Fruit fly (Drosophila melanogaster) whole organism, embryonic: ENCODE data around the gene CG17855.

Experiments
- Antp ChIP-seq: fragments of 200-800 bp; sonication (Bioruptor generic); optimal IDR thresholded peaks from 3 replicates; lab custom pipeline; 2016; ENCODE audit warnings: missing biosample characterization, missing genetic modification characterization
- Atf6 ChIP-seq: fragments of 200-800 bp; sonication (Bioruptor generic); IDR thresholded peaks from 2 replicates; pipeline ENCODE4 v1.3.6; 2022; ENCODE audit warnings: missing biosample characterization, missing genetic modification characterization
- CG10267 ChIP-seq: fragments of 200-800 bp; sonication (Bioruptor generic); optimal IDR thresholded peaks from 2 replicates; lab custom pipeline; 2018; ENCODE audit warnings: missing biosample characterization, mild to moderate bottlenecking, missing genetic modification characterization, moderate library complexity
- CG12391 ChIP-seq: fragments of 200-800 bp; sonication (Bioruptor generic); optimal IDR thresholded peaks from 3 replicates; lab custom pipeline; 2018; ENCODE audit warnings: missing biosample characterization, mild to moderate bottlenecking, missing genetic modification characterization, moderate library complexity
- CG13775 ChIP-seq: fragments of 200-800 bp; sonication (Bioruptor generic); optimal IDR thresholded peaks from 3 replicates; lab custom pipeline; 2017; ENCODE audit warnings: missing biosample characterization, mild to moderate bottlenecking, missing genetic modification characterization
- CG14014 ChIP-seq: fragments of 200-800 bp; sonication (Bioruptor generic); IDR thresholded peaks from 2 replicates; pipeline ENCODE4 v1.3.6; 2022; ENCODE audit warnings: missing biosample characterization, missing genetic modification characterization
- CG17186 ChIP-seq: fragments of 200-800 bp; sonication (Bioruptor generic); optimal IDR thresholded peaks from 3 replicates; lab custom pipeline; 2017; ENCODE audit warnings: missing biosample characterization, missing genetic modification reagents, missing genetic modification characterization
- CG17359 ChIP-seq: fragments of 200-800 bp; sonication (Bioruptor generic); optimal IDR thresholded peaks from 3 replicates; lab custom pipeline; 2018; ENCODE audit warnings: missing biosample characterization, mild to moderate bottlenecking, missing genetic modification characterization, moderate library complexity
- CG17568 ChIP-seq: fragments of 200-800 bp; sonication (Bioruptor generic); optimal IDR thresholded peaks from 2 replicates; lab custom pipeline; 2018; ENCODE audit warnings: missing biosample characterization, mild to moderate bottlenecking, missing genetic modification characterization, moderate library complexity
- CG2199 ChIP-seq: fragments of 200-800 bp; sonication (Bioruptor generic); IDR thresholded peaks from 3 replicates; pipeline ENCODE4 v1.3.6; 2022; ENCODE audit warnings: missing biosample characterization, missing genetic modification characterization
- CG32767 ChIP-seq: fragments of 200-800 bp; sonication (Bioruptor generic); IDR thresholded peaks from 2 replicates; pipeline ENCODE4 v1.3.6; 2022; ENCODE audit warnings: missing biosample characterization, missing genetic modification characterization
- CG33557 ChIP-seq: fragments of 200-800 bp; sonication (Bioruptor generic); optimal IDR thresholded peaks from 2 replicates; lab custom pipeline; 2019; ENCODE audit warnings: missing biosample characterization, mild to moderate bottlenecking, missing genetic modification characterization, moderate library complexity
- CG42726 ChIP-seq: fragments of 200-800 bp; sonication (Bioruptor generic); IDR thresholded peaks from 2 replicates; pipeline ENCODE4 v1.3.6; 2022; ENCODE audit warnings: missing biosample characterization, missing genetic modification characterization; ENCODE audit not compliant: partially characterized antibody
- CG43689 ChIP-seq: fragments of 200-800 bp; sonication (Bioruptor generic); IDR thresholded peaks from 2 replicates; pipeline ENCODE4 v1.3.6; 2022; ENCODE audit warnings: missing biosample characterization, missing genetic modification characterization
- CG8281 ChIP-seq: fragments of 200-800 bp; sonication (Bioruptor generic); optimal IDR thresholded peaks from 2 replicates; lab custom pipeline; 2018; ENCODE audit warnings: missing biosample characterization, mild to moderate bottlenecking, missing genetic modification characterization, moderate library complexity
- CG8388 ChIP-seq: fragments of 200-800 bp; sonication (Bioruptor generic); optimal IDR thresholded peaks from 2 replicates; lab custom pipeline; 2019; ENCODE audit warnings: missing biosample characterization, mild to moderate bottlenecking, missing genetic modification characterization, moderate library complexity
- CG8765 ChIP-seq: fragments of 200-800 bp; sonication (Bioruptor generic); IDR thresholded peaks from 2 replicates; pipeline ENCODE4 v1.3.6; 2022; ENCODE audit warnings: missing biosample characterization, missing genetic modification characterization
- CG8924 ChIP-seq: fragments of 200-800 bp; optimal IDR thresholded peaks from 3 replicates; lab custom pipeline; 2019; ENCODE audit warnings: missing biosample characterization, mild to moderate bottlenecking, missing genetic modification characterization, moderate library complexity
- CG9727 ChIP-seq: fragments of 200-800 bp; sonication (Bioruptor generic); optimal IDR thresholded peaks from 3 replicates; lab custom pipeline; 2017; ENCODE audit warnings: missing biosample characterization, mild to moderate bottlenecking, missing genetic modification characterization
- CG9932 ChIP-seq: fragments of 200-800 bp; sonication (Bioruptor generic); IDR thresholded peaks from 2 replicates; pipeline ENCODE4 v1.3.6; 2022; ENCODE audit warnings: missing biosample characterization, missing genetic modification characterization
- Dp ChIP-seq: fragments of 200-800 bp; sonication (Bioruptor generic); optimal IDR thresholded peaks from 2 replicates; lab custom pipeline; 2018; ENCODE audit warnings: missing biosample characterization, mild to moderate bottlenecking, missing genetic modification characterization, moderate library complexity
- E2f2 ChIP-seq: fragments of 200-800 bp; sonication (Bioruptor generic); IDR thresholded peaks from 2 replicates; pipeline ENCODE4 v1.3.6; 2022; ENCODE audit warnings: missing biosample characterization, missing genetic modification characterization
- Ets97D ChIP-seq: fragments of 200-800 bp; sonication (Bioruptor generic); optimal IDR thresholded peaks from 3 replicates; lab custom pipeline; 2016; ENCODE audit warnings: missing biosample characterization, missing genetic modification characterization
- Fer1 ChIP-seq: fragments of 200-800 bp; sonication (Bioruptor generic); optimal IDR thresholded peaks from 2 replicates; lab custom pipeline; 2017; ENCODE audit warnings: missing biosample characterization, mild to moderate bottlenecking, missing genetic modification characterization
- HmgD ChIP-seq: fragments of 200-800 bp; sonication (Bioruptor generic); optimal IDR thresholded peaks from 3 replicates; lab custom pipeline; 2016; ENCODE audit warnings: missing biosample characterization, missing genetic modification characterization
- Hr51 ChIP-seq, 2 experiments: fragments of 200-800 bp; sonication (Bioruptor generic); optimal IDR thresholded peaks; 2 replicates in 1 of 2; 3 replicates in 1 of 2; lab custom pipeline; 2016 to 2018; ENCODE audit warnings: missing biosample characterization in 2 of 2, missing genetic modification characterization in 2 of 2, mild to moderate bottlenecking in 1 of 2, moderate library complexity in 1 of 2
- Oli ChIP-seq: fragments of 200-800 bp; sonication (Bioruptor generic); optimal IDR thresholded peaks from 2 replicates; lab custom pipeline; 2018; ENCODE audit warnings: missing biosample characterization, mild to moderate bottlenecking, missing genetic modification characterization, moderate library complexity
- Ptx1 ChIP-seq: fragments of 200-800 bp; sonication (Bioruptor generic); IDR thresholded peaks from 2 replicates; pipeline ENCODE4 v1.3.6; 2022; ENCODE audit warnings: missing biosample characterization, missing genetic modification characterization
- Rfx ChIP-seq: fragments of 200-800 bp; sonication (Bioruptor generic); IDR thresholded peaks from 2 replicates; pipeline ENCODE4 v1.3.6; 2022; ENCODE audit warnings: missing biosample characterization, missing genetic modification characterization
- Sox100B ChIP-seq: fragments of 200-800 bp; sonication (Bioruptor generic); optimal IDR thresholded peaks from 3 replicates; lab custom pipeline; 2018; ENCODE audit warnings: missing biosample characterization, mild to moderate bottlenecking, missing genetic modification characterization
- Sry-δ ChIP-seq: fragments of 200-800 bp; sonication (Bioruptor generic); optimal IDR thresholded peaks from 2 replicates; lab custom pipeline; 2016; ENCODE audit warnings: missing biosample characterization, missing genetic modification characterization
- bsh ChIP-seq, 2 experiments: fragments of 200-800 bp; sonication (Bioruptor generic); optimal IDR thresholded peaks; 2 replicates each; lab custom pipeline; 2017 to 2018; ENCODE audit warnings: mild to moderate bottlenecking in 2 of 2, missing biosample characterization in 2 of 2, missing genetic modification characterization in 2 of 2, moderate library complexity in 1 of 2
- cato ChIP-seq: fragments of 200-800 bp; sonication (Bioruptor generic); optimal IDR thresholded peaks from 2 replicates; lab custom pipeline; 2016; ENCODE audit warnings: missing biosample characterization, missing genetic modification characterization, borderline replicate concordance
- chinmo ChIP-seq: fragments of 200-800 bp; sonication (Bioruptor generic); IDR thresholded peaks from 4 replicates; pipeline ENCODE4 v1.3.6; 2022; ENCODE audit warnings: missing biosample characterization, missing genetic modification characterization; ENCODE audit not compliant: partially characterized antibody
- chm ChIP-seq: fragments of 200-800 bp; sonication (Bioruptor generic); IDR thresholded peaks from 2 replicates; pipeline ENCODE4 v1.3.6; 2022; ENCODE audit warnings: missing biosample characterization, missing genetic modification characterization
- croc ChIP-seq: fragments of 200-800 bp; sonication (Bioruptor generic); conservative IDR thresholded peaks from 3 replicates; pipeline ENCODE4 v1.3.6; 2022; ENCODE audit warnings: missing biosample characterization, missing genetic modification characterization
- da ChIP-seq: fragments of 200-800 bp; sonication (Bioruptor generic); optimal IDR thresholded peaks from 2 replicates; lab custom pipeline; 2016; ENCODE audit warnings: missing biosample characterization, missing genetic modification characterization
- dpn ChIP-seq, 2 experiments: fragments of 200-800 bp; sonication (Bioruptor generic); optimal IDR thresholded peaks; 3 replicates each; lab custom pipeline; 2016; ENCODE audit warnings: missing biosample characterization in 2 of 2, missing genetic modification characterization in 2 of 2
- esg ChIP-seq: fragments of 200-800 bp; sonication (Bioruptor generic); conservative IDR thresholded peaks from 2 replicates; pipeline ENCODE4 v1.3.6; 2022; ENCODE audit warnings: missing biosample characterization, missing genetic modification characterization
- fd64A ChIP-seq: fragments of 200-800 bp; sonication (Bioruptor generic); optimal IDR thresholded peaks from 3 replicates; lab custom pipeline; 2018; ENCODE audit warnings: missing biosample characterization, mild to moderate bottlenecking, missing genetic modification characterization
- fu2 ChIP-seq: fragments of 200-800 bp; sonication (Bioruptor generic); optimal IDR thresholded peaks from 2 replicates; lab custom pipeline; 2016; ENCODE audit warnings: missing biosample characterization, missing genetic modification characterization
- gsb-n ChIP-seq: fragments of 200-800 bp; sonication (Bioruptor generic); optimal IDR thresholded peaks from 3 replicates; lab custom pipeline; 2018; ENCODE audit warnings: missing biosample characterization, mild to moderate bottlenecking, missing genetic modification characterization
- kni ChIP-seq: fragments of 200-800 bp; sonication (Bioruptor generic); optimal IDR thresholded peaks from 3 replicates; lab custom pipeline; 2017; ENCODE audit warnings: mild to moderate bottlenecking, missing biosample characterization, missing genetic modification reagents, missing genetic modification characterization
- maf-S ChIP-seq: fragments of 200-800 bp; sonication (Bioruptor generic); optimal IDR thresholded peaks from 2 replicates; lab custom pipeline; 2016; ENCODE audit warnings: missing biosample characterization, missing genetic modification characterization
- pan ChIP-seq, 4 experiments: fragments of >200 bp in 3 of 4; fragments of 200-800 bp in 1 of 4; sonication (Bioruptor generic) in 1 of 4; optimal IDR thresholded peaks in 3 of 4; IDR thresholded peaks in 1 of 4; 2 replicates each; pipeline versions ENCODE4 v1.3.6 to Lab custom; 2017 to 2022; ENCODE audit warnings: missing biosample characterization in 2 of 4, missing genetic modification characterization in 2 of 4, mixed read lengths in 1 of 4
- pita ChIP-seq: fragments of 200-800 bp; sonication (Bioruptor generic); optimal IDR thresholded peaks from 2 replicates; lab custom pipeline; 2017; ENCODE audit warnings: missing biosample characterization, mild to moderate bottlenecking, missing genetic modification characterization
- ranshi ChIP-seq: fragments of 200-800 bp; sonication (Bioruptor generic); IDR thresholded peaks from 2 replicates; pipeline ENCODE4 v1.3.6; 2022; ENCODE audit warnings: missing biosample characterization, missing genetic modification characterization
- tin ChIP-seq: fragments of 200-800 bp; sonication (Bioruptor generic); optimal IDR thresholded peaks from 3 replicates; lab custom pipeline; 2016; ENCODE audit warnings: missing biosample characterization, missing genetic modification characterization
- usp ChIP-seq: fragments of >200 bp; optimal IDR thresholded peaks from 2 replicates; lab custom pipeline; 2017; ENCODE audit warnings: missing biosample characterization, missing genetic modification characterization

The CG17855 gene

DNA sequence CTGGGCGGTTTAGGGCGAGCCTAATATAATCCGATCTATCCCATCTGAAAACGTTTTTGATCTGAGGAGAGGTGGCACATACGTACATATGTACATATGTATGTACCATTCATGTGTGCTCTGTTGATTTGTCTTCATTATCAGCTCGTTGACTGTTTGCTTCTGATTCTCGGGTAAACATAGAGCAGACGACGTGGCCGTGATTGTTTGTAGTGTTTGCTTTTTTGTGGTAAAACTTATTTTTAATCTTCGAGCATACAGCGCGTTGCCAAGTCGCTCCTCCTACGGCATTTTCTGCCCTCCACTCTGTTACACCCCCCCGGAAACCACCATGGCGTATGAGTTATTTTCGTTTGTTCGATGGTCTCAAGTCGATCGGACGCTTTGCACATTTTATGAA, 14.6 kb upstream of the CG17855 start (continued):
- TF ChIP-seq cato (GFP tag; lab: Kevin White, UChicago) (peak; percentile 78), CG8281 (tag; lab: Kevin White, UChicago) (peak; percentile 84), CG12391 (tag; lab: Kevin White, UChicago) (peak; percentile 67), Oli (peak; percentile 30), CG13775 (GFP tag; lab: Kevin White, UChicago) (peak; percentile 53), Rfx (GFP tag; lab: Robert Waterston, UW) (peak; percentile 89), croc (peak; percentile 34; the same call in 1 of the 3 replicates), CG32767 (GFP tag; lab: Robert Waterston, UW) (peak; percentile 82), maf-S (GFP tag; lab: Kevin White, UChicago) (peak; percentile 87), da (GFP tag; lab: Kevin White, UChicago) (peak; percentile 68), CG9727 (GFP tag; lab: Kevin White, UChicago) (peak; percentile 91), Atf6 (peak; percentile 91), ranshi (peak; percentile 80; the same call in 1 of the 2 replicates), fd64A (GFP tag; lab: Kevin White, UChicago) (peak; percentile 98), CG10267 (tag; lab: Kevin White, UChicago) (peak; percentile 33), HmgD (peak; percentile 37), pita (GFP tag; lab: Kevin White, UChicago) (no peak), usp (GFP tag; lab: Kevin White, UChicago) (no peak), CG17359 (tag; lab: Kevin White, UChicago) (peak; percentile 89), Ptx1 (GFP tag; lab: Robert Waterston, UW) (peak; percentile 51; the same call in 1 of the 2 replicates), kni (GFP tag; lab: Kevin White, UChicago) (peak; percentile 98), Fer1 (GFP tag; lab: Kevin White, UChicago) (peak; percentile 96), CG8388 (GFP tag; lab: Kevin White, UChicago) (peak; percentile 63), dpn (GFP tag; optimal IDR thresholded peaks at IDR 0.05; lab: Kevin White, UChicago) (peak; percentile 75 to 76), CG2199 (GFP tag; lab: Robert Waterston, UW) (0 out of 3 replicates have a peak, but pooled peaks have one; percentile 75), Dp (GFP tag; lab: Kevin White, UChicago) (peak; percentile 6), CG42726 (GFP tag; lab: Robert Waterston, UW) (no peak), bsh (GFP tag; optimal IDR thresholded peaks at IDR 0.05; lab: Kevin White, UChicago) (peak; percentile 30 to 90), fu2 (GFP tag; lab: Kevin White, UChicago) (peak; percentile 53), CG8765 (no peak), CG9932 (GFP tag; lab: Robert Waterston, UW) (peak; percentile 31; the same call in 1 of the 2 replicates), pan (optimal IDR thresholded peaks at IDR 0.05; lab: Kevin White, UChicago) (no peak), pan (GFP tag; optimal IDR thresholded peaks at IDR 0.05 in 1 of 2, IDR thresholded peaks at IDR 0.05 in 1 of 2) (peak in 1 of 2 experiments; percentile 88), tin (GFP tag; lab: Kevin White, UChicago) (peak; percentile 37), chm (peak; percentile 94), CG14014 (GFP tag; lab: Robert Waterston, UW) (peak; percentile 89; the same call in 1 of the 2 replicates), esg (GFP tag; lab: Robert Waterston, UW) (no peak), Antp (GFP tag; lab: Kevin White, UChicago) (peak; percentile 74), CG8924 (peak; percentile 82), E2f2 (GFP tag; lab: Robert Waterston, UW) (peak; percentile 71), gsb-n (peak; percentile 90), Sox100B (peak; percentile 83), chinmo (GFP tag; lab: Robert Waterston, UW) (peak; percentile 89; the same call in 3 of the 4 replicates), Sry-δ (GFP tag; lab: Kevin White, UChicago) (peak; percentile 49), CG17568 (GFP tag; lab: Kevin White, UChicago) (peak; percentile 95), CG17186 (GFP tag; lab: Kevin White, UChicago) (peak; percentile 77), Hr51 (GFP tag; optimal IDR thresholded peaks at IDR 0.05; lab: Kevin White, UChicago) (peak; percentile 41 to 90), CG33557 (GFP tag; lab: Kevin White, UChicago) (peak; percentile 95), Ets97D (peak; percentile 42), CG43689 (GFP tag; lab: Robert Waterston, UW) (peak; percentile 73)
